Worm (Caenorhabditis elegans) whole organism, L1 larva: ENCODE results near the gene pgl-2.

Experiments
- C04F5.9 ChIP-seq: sonication (generic microtip); optimal IDR thresholded peaks from 2 replicates; lab custom pipeline; 2016; ENCODE audit warnings: missing genetic modification characterization, missing compliant biosample characterization
- C34B4.2 ChIP-seq: sonication (generic microtip); optimal IDR thresholded peaks from 2 replicates; lab custom pipeline; 2017; ENCODE audit warnings: mild to moderate bottlenecking, missing genetic modification characterization, missing compliant biosample characterization
- Y116A8C.19 ChIP-seq: sonication (generic microtip); optimal IDR thresholded peaks from 2 replicates; lab custom pipeline; 2016; ENCODE audit warnings: missing compliant biosample characterization, missing genetic modification characterization, borderline replicate concordance
- aha-1 ChIP-seq: fragments of 150-350 bp; optimal IDR thresholded peaks from 2 replicates; lab custom pipeline; 2014; ENCODE audit warnings: missing biosample characterization, missing genetic modification characterization
- aly-2 ChIP-seq: fragments of 150-350 bp; optimal IDR thresholded peaks from 2 replicates; lab custom pipeline; 2014; ENCODE audit warnings: missing biosample characterization, missing genetic modification characterization
- ama-1 ChIP-seq: fragments of 150-350 bp; optimal IDR thresholded peaks from 2 replicates; lab custom pipeline; 2014
- ceh-88 ChIP-seq: fragments of 200-800 bp; sonication (Bioruptor generic); IDR thresholded peaks from 2 replicates; pipeline ENCODE4 v1.3.6; 2022; ENCODE audit warnings: missing genetic modification characterization, missing compliant biosample characterization
- ceh-90 ChIP-seq: sonication (generic microtip); optimal IDR thresholded peaks from 2 replicates; lab custom pipeline; 2016; ENCODE audit warnings: missing genetic modification characterization, missing compliant biosample characterization
- ces-1 ChIP-seq: fragments of 150-350 bp; optimal IDR thresholded peaks from 2 replicates; lab custom pipeline; 2014; ENCODE audit warnings: missing biosample characterization, missing genetic modification reagents, missing genetic modification characterization
- dsc-1 ChIP-seq: sonication (generic microtip); optimal IDR thresholded peaks from 2 replicates; lab custom pipeline; 2016; ENCODE audit warnings: mild to moderate bottlenecking, missing genetic modification characterization, missing compliant biosample characterization
- efl-1 ChIP-seq, 4 experiments: fragments of 150-350 bp; optimal IDR thresholded peaks in 3 of 4; peaks in 1 of 4; 1 replicate in 1 of 4; 2 replicates in 3 of 4; lab custom pipeline; 2014; ENCODE audit warnings: missing biosample characterization in 2 of 4, missing genetic modification characterization in 2 of 4, missing genetic modification reagents in 2 of 4
- elt-2 ChIP-seq: sonication (generic microtip); optimal IDR thresholded peaks from 2 replicates; lab custom pipeline; 2016; ENCODE audit warnings: missing genetic modification characterization, mild to moderate bottlenecking, inconsistent platforms, missing compliant biosample characterization, missing genetic modification reagents
- elt-3 ChIP-seq, 6 experiments: fragments of 150-350 bp in 1 of 6; sonication (generic microtip); optimal IDR thresholded peaks; 2 replicates each; lab custom pipeline; 2017 to 2018; ENCODE audit warnings: missing biosample characterization in 6 of 6, missing genetic modification characterization in 6 of 6, inconsistent platforms in 1 of 6
- ets-5 ChIP-seq: fragments of 200-800 bp; sonication (Bioruptor generic); IDR thresholded peaks from 2 replicates; pipeline ENCODE4 v1.3.6; 2022; ENCODE audit warnings: missing genetic modification characterization, missing compliant biosample characterization
- fkh-4 ChIP-seq: sonication (generic microtip); optimal IDR thresholded peaks from 2 replicates; lab custom pipeline; 2016; ENCODE audit warnings: missing compliant biosample characterization, missing genetic modification characterization, borderline replicate concordance
- fkh-8 ChIP-seq: sonication (generic microtip); optimal IDR thresholded peaks from 2 replicates; lab custom pipeline; 2016; ENCODE audit warnings: mild to moderate bottlenecking, missing genetic modification characterization, missing compliant biosample characterization
- grh-1 ChIP-seq: fragments of 200-800 bp; sonication (Bioruptor generic); IDR thresholded peaks from 2 replicates; pipeline ENCODE4 v1.3.6; 2022; ENCODE audit warnings: missing genetic modification reagents, missing genetic modification characterization, missing compliant biosample characterization
- hlh-17 ChIP-seq: fragments of 200-800 bp; sonication (Bioruptor generic); optimal IDR thresholded peaks from 2 replicates; lab custom pipeline; 2018; ENCODE audit warnings: missing genetic modification characterization, mild to moderate bottlenecking, missing compliant biosample characterization, moderate library complexity, borderline replicate concordance
- hlh-4 ChIP-seq: sonication (generic microtip); optimal IDR thresholded peaks from 2 replicates; lab custom pipeline; 2016; ENCODE audit warnings: mild to moderate bottlenecking, missing genetic modification characterization, missing compliant biosample characterization
- irx-1 ChIP-seq: sonication (generic microtip); optimal IDR thresholded peaks from 2 replicates; lab custom pipeline; 2016; ENCODE audit warnings: missing genetic modification characterization, missing compliant biosample characterization
- jun-1 ChIP-seq: fragments of 150-350 bp; optimal IDR thresholded peaks from 2 replicates; lab custom pipeline; 2014; ENCODE audit warnings: missing biosample characterization, missing genetic modification reagents, missing genetic modification characterization
- lin-13 ChIP-seq: fragments of 150-350 bp; optimal IDR thresholded peaks from 2 replicates; lab custom pipeline; 2014; ENCODE audit warnings: missing biosample characterization, missing genetic modification reagents, missing genetic modification characterization
- lin-14 ChIP-seq: fragments of 200-800 bp; sonication (Bioruptor generic); optimal IDR thresholded peaks from 2 replicates; lab custom pipeline; 2018; ENCODE audit warnings: mild to moderate bottlenecking, missing genetic modification characterization, moderate library complexity, missing compliant biosample characterization
- lin-35 ChIP-seq, 2 experiments: fragments of 150-350 bp; optimal IDR thresholded peaks; 2 replicates each; lab custom pipeline; 2014; ENCODE audit warnings: missing biosample characterization in 2 of 2, missing genetic modification characterization in 2 of 2, missing genetic modification reagents in 2 of 2
- lir-3 ChIP-seq: sonication (generic microtip); optimal IDR thresholded peaks from 2 replicates; lab custom pipeline; 2016; ENCODE audit warnings: mild to moderate bottlenecking, missing genetic modification characterization, moderate library complexity, missing compliant biosample characterization; ENCODE audit not compliant: poor library complexity
- lsy-2 ChIP-seq, 2 experiments: fragments of 150-350 bp; optimal IDR thresholded peaks; 2 replicates each; lab custom pipeline; 2014; ENCODE audit warnings: missing biosample characterization in 2 of 2, missing genetic modification characterization in 2 of 2
- nhr-11 ChIP-seq: fragments of 150-350 bp; optimal IDR thresholded peaks from 2 replicates; lab custom pipeline; 2014; ENCODE audit warnings: missing biosample characterization, missing genetic modification characterization
- nhr-12 ChIP-seq: sonication (generic microtip); optimal IDR thresholded peaks from 2 replicates; lab custom pipeline; 2017; ENCODE audit warnings: missing biosample characterization, missing genetic modification characterization
- nhr-19 ChIP-seq: fragments of 200-800 bp; sonication (Bioruptor generic); conservative IDR thresholded peaks from 2 replicates; pipeline ENCODE4 v1.3.6; 2022; ENCODE audit warnings: missing genetic modification characterization, missing compliant biosample characterization
- nhr-28 ChIP-seq: fragments of 150-350 bp; optimal IDR thresholded peaks from 2 replicates; lab custom pipeline; 2014; ENCODE audit warnings: missing biosample characterization, missing genetic modification characterization
- nhr-71 ChIP-seq: sonication (generic microtip); optimal IDR thresholded peaks from 2 replicates; lab custom pipeline; 2016; ENCODE audit warnings: mild to moderate bottlenecking, missing genetic modification characterization, moderate library complexity, missing compliant biosample characterization
- nhr-84 ChIP-seq: sonication (generic microtip); optimal IDR thresholded peaks from 2 replicates; lab custom pipeline; 2017; ENCODE audit warnings: missing biosample characterization, missing genetic modification characterization
- nhr-85 ChIP-seq: sonication (generic microtip); peaks from one replicate; lab custom pipeline; 2016; ENCODE audit warnings: missing genetic modification characterization, inconsistent platforms, missing compliant biosample characterization
- rnt-1 ChIP-seq: sonication (generic microtip); optimal IDR thresholded peaks from 2 replicates; lab custom pipeline; 2016; ENCODE audit warnings: mild to moderate bottlenecking, missing genetic modification characterization, moderate library complexity, missing compliant biosample characterization
- snu-23 ChIP-seq: sonication (generic microtip); optimal IDR thresholded peaks from 2 replicates; lab custom pipeline; 2016; ENCODE audit warnings: missing genetic modification characterization, missing compliant biosample characterization
- sup-37 ChIP-seq: fragments of 200-800 bp; sonication (Bioruptor generic); optimal IDR thresholded peaks from 2 replicates; lab custom pipeline; 2018; ENCODE audit warnings: mild to moderate bottlenecking, missing genetic modification characterization, missing compliant biosample characterization
- swsn-7 ChIP-seq: sonication (generic microtip); optimal IDR thresholded peaks from 2 replicates; lab custom pipeline; 2016; ENCODE audit warnings: missing genetic modification characterization, missing compliant biosample characterization
- tlp-1 ChIP-seq: fragments of 150-350 bp; optimal IDR thresholded peaks from 2 replicates; lab custom pipeline; 2014; ENCODE audit warnings: missing biosample characterization, missing genetic modification characterization
- unc-30 ChIP-seq: sonication (generic microtip); optimal IDR thresholded peaks from 2 replicates; lab custom pipeline; 2017; ENCODE audit warnings: missing biosample characterization, missing genetic modification characterization
- unc-62 ChIP-seq: fragments of 150-350 bp; optimal IDR thresholded peaks from 2 replicates; lab custom pipeline; 2014; ENCODE audit warnings: missing biosample characterization, missing genetic modification reagents, missing genetic modification characterization
- unc-86 ChIP-seq: sonication (generic microtip); optimal IDR thresholded peaks from 2 replicates; lab custom pipeline; 2016; ENCODE audit warnings: missing genetic modification characterization, missing compliant biosample characterization
- xbp-1 ChIP-seq: sonication (generic microtip); optimal IDR thresholded peaks from 2 replicates; lab custom pipeline; 2016; ENCODE audit warnings: missing genetic modification characterization, missing compliant biosample characterization

Gene pgl-2

ce11 chrIII:8688438-8688946 is 13.3 kb upstream of the pgl-2 start, which contains the start of gene hadb-1 (continued):
- no peak for TF ChIP-seq swsn-7 (tag; lab: Kevin White, UChicago)
- no peak for TF ChIP-seq hlh-4 (tag; lab: Kevin White, UChicago)
- TF ChIP-seq lin-14 (GFP tag; lab: Kevin White, UChicago): peak; percentile 81
- no peak for TF ChIP-seq nhr-11
- TF ChIP-seq unc-86 (tag; lab: Kevin White, UChicago): no peak
- peak in 1 of 2 experiments; percentile 28 for TF ChIP-seq lin-35 (GFP tag; optimal IDR thresholded peaks at IDR 0.05; lab: Kevin White, UChicago)
- peak in 1 of 6 experiments; percentile 66 for TF ChIP-seq elt-3 (tag; optimal IDR thresholded peaks at IDR 0.05; lab: Kevin White, UChicago)
- no peak for TF ChIP-seq C34B4.2 (tag; lab: Kevin White, UChicago)
- TF ChIP-seq tlp-1 (tag; lab: Kevin White, UChicago): no peak
- no peak for TF ChIP-seq irx-1 (tag; lab: Kevin White, UChicago)
- no peak for TF ChIP-seq lsy-2 (tag; optimal IDR thresholded peaks at IDR 0.05; lab: Kevin White, UChicago)
- TF ChIP-seq ama-1: no peak
- no peak for TF ChIP-seq fkh-4
- TF ChIP-seq nhr-71 (tag; lab: Kevin White, UChicago): peak; percentile 38
- TF ChIP-seq nhr-12 (tag; lab: Kevin White, UChicago): no peak
- TF ChIP-seq jun-1 (tag; lab: Kevin White, UChicago): no peak
- TF ChIP-seq elt-2 (tag; lab: Kevin White, UChicago): no peak
- no peak for TF ChIP-seq nhr-19 (GFP tag; lab: Robert Waterston, UW)
- no peak for TF ChIP-seq xbp-1 (tag; lab: Kevin White, UChicago)
- no peak for TF ChIP-seq dsc-1 (tag; lab: Kevin White, UChicago)
- no peak for TF ChIP-seq sup-37
- no peak for TF ChIP-seq Y116A8C.19 (tag; lab: Kevin White, UChicago)
- no peak for TF ChIP-seq ets-5 (GFP tag; lab: Robert Waterston, UW)

DNA sequence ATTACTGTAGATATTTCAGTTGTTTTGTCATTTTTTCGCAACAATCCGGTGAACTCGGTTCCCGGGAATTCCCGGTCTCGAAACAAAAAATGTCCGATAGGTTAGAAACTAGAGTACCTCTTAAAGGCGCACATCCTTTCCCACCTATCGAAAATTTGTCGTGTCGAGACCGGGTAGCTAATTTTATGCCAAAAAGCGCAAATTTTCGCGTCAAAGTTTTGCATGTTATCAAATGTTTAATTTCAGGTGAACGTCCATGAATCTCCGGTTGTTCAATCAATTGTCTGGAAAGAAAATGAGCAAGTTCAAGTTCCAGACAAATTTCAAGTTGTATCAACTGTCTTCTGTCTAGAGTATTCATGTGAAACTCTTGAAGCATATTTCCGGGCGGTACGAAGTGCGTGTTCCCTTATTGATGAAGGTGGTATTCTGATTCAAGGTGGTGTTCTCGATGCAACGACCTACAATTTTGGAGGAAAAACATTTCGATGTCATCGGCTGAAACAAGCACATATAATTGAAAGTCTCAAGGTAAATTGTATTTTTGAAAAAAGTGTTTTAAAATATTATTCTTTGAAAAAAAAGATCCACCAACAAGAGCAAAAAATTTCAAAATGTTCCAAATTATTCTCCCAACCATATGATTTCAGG is 10.5 kb upstream of the pgl-2 start:
- no peak for TF ChIP-seq grh-1 (GFP tag; lab: Robert Waterston, UW)
- no peak for TF ChIP-seq elt-3 (tag; optimal IDR thresholded peaks at IDR 0.05; lab: Kevin White, UChicago)
- TF ChIP-seq nhr-11: no peak
- no peak for TF ChIP-seq nhr-28
- no peak for TF ChIP-seq hlh-17

- TF ChIP-seq nhr-19 (GFP tag; lab: Robert Waterston, UW) (no peak), efl-1 (optimal IDR thresholded peaks at IDR 0.05; lab: Kevin White, UChicago) (peak in 1 of 2 experiments; percentile 10), efl-1 (GFP tag; optimal IDR thresholded peaks at IDR 0.05 in 1 of 2; lab: Kevin White, UChicago) (no peak), nhr-71 (tag; lab: Kevin White, UChicago) (peak; percentile 36), rnt-1 (tag; lab: Kevin White, UChicago) (peak; percentile 57), unc-86 (tag; lab: Kevin White, UChicago) (no peak), snu-23 (peak; percentile 12), lin-14 (GFP tag; lab: Kevin White, UChicago) (peak; percentile 59), elt-3 (tag; optimal IDR thresholded peaks at IDR 0.05; lab: Kevin White, UChicago) (no peak)
These were observed 9.2 kb upstream of the pgl-2 start, which contains the start of gene anmt-1 for ce11 chrIII:8684421-8684820. anmt-1 (plus strand) TSS chrIII:8684808.

DNA sequence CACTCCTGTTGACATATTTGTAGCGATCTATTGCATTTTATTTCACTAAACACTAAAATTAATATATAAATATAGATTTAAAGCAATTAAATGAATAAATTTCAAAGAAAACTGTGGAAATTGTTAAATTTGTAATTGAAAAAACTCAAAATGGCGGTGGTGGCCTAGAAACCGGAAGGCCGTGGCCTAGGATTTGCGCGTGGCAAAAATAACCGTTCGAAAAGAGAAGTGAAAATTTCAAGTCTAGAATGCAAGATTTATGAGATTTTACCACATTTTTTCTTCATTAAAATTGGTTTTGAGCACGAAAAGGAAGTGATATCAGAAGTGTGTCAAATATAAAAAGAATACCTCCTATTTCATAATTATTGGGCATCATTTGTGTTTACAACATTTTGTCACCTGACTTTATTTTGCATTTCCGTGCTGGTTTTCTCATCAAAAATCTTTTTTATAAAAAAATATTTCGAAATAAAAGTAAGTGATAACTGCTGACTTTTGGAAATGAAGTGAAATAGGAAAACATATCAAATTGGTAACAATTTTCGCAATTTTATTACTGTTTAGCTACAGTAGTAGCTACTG is 8.5 kb upstream of the pgl-2 start, which contains the start of gene fli-1:
TSS of gene fli-1 (minus strand) at position 58 of the 585 bp plus-strand sequence.
- TF ChIP-seq efl-1 (optimal IDR thresholded peaks at IDR 0.05; lab: Kevin White, UChicago) (peak; percentile 0 to 40), efl-1 (GFP tag; optimal IDR thresholded peaks at IDR 0.05 in 1 of 2; lab: Kevin White, UChicago) (peak; percentile 36 to 42), lsy-2 (tag; optimal IDR thresholded peaks at IDR 0.05; lab: Kevin White, UChicago) (peak; percentile 7 to 33), ceh-90 (peak; percentile 60), snu-23 (peak; percentile 28), aha-1 (no peak), nhr-19 (GFP tag; lab: Robert Waterston, UW) (no peak), nhr-85 (no peak), nhr-84 (no peak), lin-13 (GFP tag; lab: Kevin White, UChicago) (no peak), ces-1 (GFP tag; lab: Kevin White, UChicago) (no peak), rnt-1 (tag; lab: Kevin White, UChicago) (peak; percentile 77), aly-2 (tag; lab: Kevin White, UChicago) (no peak), ceh-88 (GFP tag; lab: Robert Waterston, UW) (no peak), ets-5 (GFP tag; lab: Robert Waterston, UW) (no peak), unc-30 (tag; lab: Kevin White, UChicago) (no peak), jun-1 (tag; lab: Kevin White, UChicago) (no peak), lir-3 (tag; lab: Kevin White, UChicago) (peak; percentile 38), elt-3 (tag; optimal IDR thresholded peaks at IDR 0.05; lab: Kevin White, UChicago) (no peak), unc-86 (tag; lab: Kevin White, UChicago) (no peak), lin-35 (GFP tag; optimal IDR thresholded peaks at IDR 0.05; lab: Kevin White, UChicago) (peak in 1 of 2 experiments; percentile 32), grh-1 (GFP tag; lab: Robert Waterston, UW) (no peak), fkh-8 (peak; percentile 11), unc-62 (GFP tag; lab: Kevin White, UChicago) (no peak), swsn-7 (tag; lab: Kevin White, UChicago) (peak; percentile 5), C04F5.9 (tag; lab: Kevin White, UChicago) (no peak)
